Worm (Caenorhabditis elegans): ENCODE measurements around the gene hsp-12.6.

Gene hsp-12.6

ce11 chrIV:9488315-9488714, 41.3 kb upstream of the hsp-12.6 start, which contains the start of gene sru-1:
Gene sru-1, plus strand, starts transcription at chrIV:9488615.
- TF ChIP-seq elt-4 (tag; optimal IDR thresholded peaks at IDR 0.05) (no peak), hlh-15 (tag; optimal IDR thresholded peaks at IDR 0.05) (no peak), tbx-7 (tag; optimal IDR thresholded peaks at IDR 0.05) (no peak)

ce11 chrIV:9486779-9487178, 39.8 kb upstream of the hsp-12.6 start:
- no peak for TF ChIP-seq fkh-10 (GFP tag; optimal IDR thresholded peaks at IDR 0.05)
- TF ChIP-seq unc-86 (tag; optimal IDR thresholded peaks at IDR 0.05): no peak
- no peak for TF ChIP-seq unc-3 (GFP tag; conservative IDR thresholded peaks at IDR 0.05)
- no peak for TF ChIP-seq unc-3 (tag; optimal IDR thresholded peaks at IDR 0.05)
- no peak for TF ChIP-seq elt-2 (tag; optimal IDR thresholded peaks at IDR 0.05)
- TF ChIP-seq C38D4.7 (GFP tag; optimal IDR thresholded peaks at IDR 0.05): no peak

ce11 chrIV:9485972-9486371, 38.9 kb upstream of the hsp-12.6 start, which contains the start of gene sru-2:
Gene sru-2, plus strand, starts transcription at chrIV:9486272.
- no peak for TF ChIP-seq ceh-6 (GFP tag; optimal IDR thresholded peaks at IDR 0.05)
- TF ChIP-seq syd-9 (tag; optimal IDR thresholded peaks at IDR 0.05): no peak
- TF ChIP-seq ceh-34 (tag; optimal IDR thresholded peaks at IDR 0.05): no peak
- TF ChIP-seq npax-4 (tag; optimal IDR thresholded peaks at IDR 0.05): no peak
- TF ChIP-seq ahr-1 (tag; optimal IDR thresholded peaks at IDR 0.05): no peak
- no peak for TF ChIP-seq gmeb-2 (tag; optimal IDR thresholded peaks at IDR 0.05)
- no peak for TF ChIP-seq hlh-6 (tag; optimal IDR thresholded peaks at IDR 0.05)
- no peak for TF ChIP-seq pros-1 (tag; optimal IDR thresholded peaks at IDR 0.05)
- TF ChIP-seq ets-4 (tag; optimal IDR thresholded peaks at IDR 0.05): no peak

DNA sequence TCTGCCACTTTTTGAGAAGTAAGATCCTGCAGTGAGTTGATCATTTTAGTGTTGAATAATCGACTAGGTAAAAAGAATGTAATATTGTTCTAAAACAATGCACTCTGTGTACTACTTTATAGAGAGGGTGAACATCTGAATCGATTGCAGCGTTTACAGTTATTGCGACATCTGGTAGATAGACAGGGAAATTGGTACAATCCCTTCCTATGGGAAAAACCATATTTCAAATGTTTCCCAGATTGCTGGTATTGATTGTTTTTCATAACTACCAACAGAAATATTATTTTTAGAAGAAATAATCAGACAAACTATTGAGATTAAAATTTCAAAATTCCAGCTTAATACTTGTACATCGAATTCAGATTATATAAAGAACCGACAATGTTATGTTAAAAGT, 38.0 kb upstream of the hsp-12.6 start, which contains the start of gene gadr-2:
TSS of gene gadr-2 (minus strand) at position 101 of the 400 bp plus-strand sequence.
- TF ChIP-seq hlh-8 (tag; optimal IDR thresholded peaks at IDR 0.05) (no peak), ceh-22 (tag; optimal IDR thresholded peaks at IDR 0.05) (no peak), C38D4.7 (GFP tag; optimal IDR thresholded peaks at IDR 0.05) (no peak), C08G9.2 (tag; optimal IDR thresholded peaks at IDR 0.05) (no peak), unc-42 (tag; optimal IDR thresholded peaks at IDR 0.05) (no peak), pqm-1 (tag; optimal IDR thresholded peaks at IDR 0.05) (no peak), lim-6 (tag; optimal IDR thresholded peaks at IDR 0.05) (no peak), pat-9 (tag; optimal IDR thresholded peaks at IDR 0.05) (no peak), sox-4 (tag; optimal IDR thresholded peaks at IDR 0.05) (no peak), odd-2 (tag; optimal IDR thresholded peaks at IDR 0.05) (no peak), gmeb-2 (tag; optimal IDR thresholded peaks at IDR 0.05) (no peak), hlh-6 (tag; optimal IDR thresholded peaks at IDR 0.05) (no peak), ceh-45 (GFP tag; IDR thresholded peaks at IDR 0.05) (no peak), nhr-232 (tag; optimal IDR thresholded peaks at IDR 0.05) (no peak), ceh-6 (GFP tag; optimal IDR thresholded peaks at IDR 0.05) (no peak), ceh-2 (tag; optimal IDR thresholded peaks at IDR 0.05) (no peak), pros-1 (tag; optimal IDR thresholded peaks at IDR 0.05) (no peak)

ce11 chrIV:9480936-9481335, 33.9 kb upstream of the hsp-12.6 start, which contains the start of gene cng-3:
Gene cng-3, minus strand, starts transcription at chrIV:9481037.
- TF ChIP-seq hlh-30 (tag; optimal IDR thresholded peaks at IDR 0.05; ENCODE audit: insufficient read depth): no peak
- no peak for TF ChIP-seq madf-2 (tag; optimal IDR thresholded peaks at IDR 0.05)
- no peak for TF ChIP-seq ceh-6 (GFP tag; optimal IDR thresholded peaks at IDR 0.05)
- no peak for TF ChIP-seq unc-3 (GFP tag; conservative IDR thresholded peaks at IDR 0.05)
- no peak for TF ChIP-seq unc-3 (tag; optimal IDR thresholded peaks at IDR 0.05)
- no peak for TF ChIP-seq syd-9 (tag; optimal IDR thresholded peaks at IDR 0.05)

Data from whole organism, late embryonic.